Worm (Caenorhabditis elegans): ENCODE results near the gene F13D2.1.
A peak's percentile ranks its signal among the peaks of the same experiment; 100 is the strongest.

F13D2.1 gene

DNA sequence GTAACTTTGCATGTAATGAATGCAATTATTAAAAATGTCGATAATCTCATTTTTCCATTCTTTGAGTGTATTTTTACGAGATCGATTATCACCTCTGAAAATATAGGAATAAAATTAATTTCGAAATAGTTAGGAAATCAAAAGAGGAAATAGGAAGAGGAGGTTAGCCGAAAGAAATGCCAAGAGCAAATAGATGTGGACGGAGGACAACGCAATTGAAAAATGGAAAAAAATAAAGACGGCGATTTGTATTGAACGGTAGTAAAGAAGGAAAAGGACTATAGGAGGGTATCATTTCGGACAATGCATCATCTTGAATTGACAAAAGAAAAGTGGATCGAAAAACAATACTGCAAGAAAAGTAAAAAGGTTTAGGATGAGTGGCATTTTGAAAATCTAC is at the start of gene F13D2.1:
Gene F13D2.1, minus strand, starts transcription at position 101 of the 400 bp plus-strand sequence.
- TF ChIP-seq zag-1 (tag; optimal IDR thresholded peaks at IDR 0.05): no peak
- TF ChIP-seq unc-62 (GFP tag; optimal IDR thresholded peaks at IDR 0.05): no peak
- TF ChIP-seq pqm-1 (tag; optimal IDR thresholded peaks at IDR 0.05): no peak
- no peak for TF ChIP-seq nfya-1 (tag; optimal IDR thresholded peaks at IDR 0.05; ENCODE audit: insufficient read depth)
- no peak for TF ChIP-seq egl-27 (tag; optimal IDR thresholded peaks at IDR 0.05)
- no peak for TF ChIP-seq lin-15B (tag; optimal IDR thresholded peaks at IDR 0.05)
- no peak for TF ChIP-seq nhr-28 (tag; optimal IDR thresholded peaks at IDR 0.05)

DNA sequence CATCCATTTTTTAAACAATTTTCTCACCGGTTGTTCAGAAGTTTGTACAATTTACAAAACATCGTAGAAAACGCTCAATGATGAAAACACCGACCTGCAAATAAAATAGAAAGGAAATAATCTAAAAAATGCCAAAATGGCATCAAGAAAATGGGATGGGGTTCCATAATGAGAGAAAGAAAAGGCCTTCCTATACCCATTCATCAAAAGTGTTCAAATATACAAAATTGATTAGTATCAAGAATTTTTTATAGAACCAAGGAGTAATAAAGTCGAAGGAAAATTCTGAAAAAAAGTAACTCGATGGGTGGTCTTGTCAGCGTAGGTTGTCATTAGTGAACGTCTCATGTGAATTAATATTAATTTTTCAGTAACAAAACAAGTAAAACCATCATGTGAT is 37.2 kb upstream of the F13D2.1 start, which contains the start of gene C34F6.12:
Gene C34F6.12, minus strand, starts transcription at position 101 of the 400 bp plus-strand sequence.
- TF ChIP-seq jun-1 (tag; optimal IDR thresholded peaks at IDR 0.05) (no peak), unc-62 (GFP tag; optimal IDR thresholded peaks at IDR 0.05) (no peak), egl-27 (tag; optimal IDR thresholded peaks at IDR 0.05) (no peak), ZK546.5 (tag; optimal IDR thresholded peaks at IDR 0.05) (no peak), unc-39 (tag; optimal IDR thresholded peaks at IDR 0.05) (no peak), mml-1 (tag; optimal IDR thresholded peaks at IDR 0.05) (no peak), daf-12 (tag; optimal IDR thresholded peaks at IDR 0.05) (no peak), ztf-4 (tag; optimal IDR thresholded peaks at IDR 0.05) (no peak), sea-2 (GFP tag; optimal IDR thresholded peaks at IDR 0.05) (no peak), nhr-11 (tag; optimal IDR thresholded peaks at IDR 0.05) (no peak), nhr-25 (tag; optimal IDR thresholded peaks at IDR 0.05) (no peak), nhr-77 (tag; optimal IDR thresholded peaks at IDR 0.05) (no peak), snpc-4 (tag; optimal IDR thresholded peaks at IDR 0.05) (no peak), elt-3 (tag; optimal IDR thresholded peaks at IDR 0.05) (no peak), elt-1 (tag; optimal IDR thresholded peaks at IDR 0.05) (no peak), pha-4 (tag; optimal IDR thresholded peaks at IDR 0.05) (no peak), ztf-11 (tag; optimal IDR thresholded peaks at IDR 0.05) (no peak)

DNA sequence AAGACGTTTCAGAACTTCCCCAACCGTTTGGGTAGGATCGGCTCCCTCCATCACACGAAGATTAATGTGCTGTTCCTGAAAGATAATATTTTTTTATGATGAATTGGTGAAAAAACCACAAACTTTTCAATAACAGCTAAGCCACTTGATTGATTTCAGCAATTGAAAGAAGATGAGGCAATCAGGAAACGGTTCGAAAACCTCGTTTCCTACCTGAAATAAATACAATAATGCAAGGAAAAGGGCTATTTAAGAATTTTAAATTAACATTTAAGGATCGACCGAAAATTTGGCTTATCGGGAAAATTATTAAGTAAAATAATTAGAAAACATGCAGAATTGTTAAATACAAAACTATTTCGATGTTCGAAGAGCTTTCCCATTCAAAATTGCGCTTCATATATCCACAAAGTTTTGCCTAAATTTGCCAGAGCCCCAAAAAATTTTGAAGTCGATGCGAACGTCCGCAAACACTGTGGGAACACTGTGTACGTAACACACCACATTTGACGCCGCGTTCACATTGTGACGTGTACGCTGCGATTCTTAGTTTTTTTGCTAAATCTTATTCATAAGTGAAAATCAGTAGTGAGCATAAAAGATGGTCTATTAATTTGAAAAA is 33.3 kb upstream of the F13D2.1 start, which contains the start of gene C34F6.9:
Gene C34F6.9, minus strand, starts transcription at position 51 of the 622 bp plus-strand sequence.
- TF ChIP-seq pqm-1 (tag; optimal IDR thresholded peaks at IDR 0.05) (no peak), hmg-11 (tag; optimal IDR thresholded peaks at IDR 0.05) (peak; percentile 31)

DNA sequence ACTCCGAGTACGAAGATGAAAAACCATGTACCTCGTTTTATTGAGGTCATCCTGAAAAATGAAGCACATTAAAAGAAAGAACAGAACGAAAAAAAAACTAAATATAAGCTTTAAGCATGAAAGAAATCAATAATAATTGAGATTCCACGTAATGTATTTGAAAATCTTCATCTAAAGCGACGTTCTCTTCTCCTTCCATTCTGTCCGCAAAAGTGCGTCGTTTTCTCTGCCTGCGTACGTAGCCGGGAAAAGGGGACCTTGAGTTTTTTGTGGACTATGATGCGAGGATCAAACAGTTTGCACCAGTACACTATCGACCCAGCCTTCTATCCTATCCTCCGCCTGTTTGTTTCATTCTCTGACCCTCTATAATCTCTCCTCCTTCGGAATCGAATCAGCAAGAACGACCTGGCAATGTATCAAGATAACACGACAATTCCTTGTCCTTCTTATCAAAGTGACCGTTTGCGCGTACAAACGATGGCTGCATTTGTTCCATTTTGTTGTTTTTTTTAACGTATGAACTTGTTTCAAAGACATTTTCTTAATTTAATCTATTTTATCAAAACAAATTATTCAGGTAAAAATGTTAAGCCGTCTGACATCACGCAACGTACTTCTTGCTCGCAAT is 26.1 kb upstream of the F13D2.1 start, which contains the start of the genes C34F6.7 and idh-2:
Gene C34F6.7, minus strand, starts transcription at position 51 of the 631 bp plus-strand sequence.
Gene idh-2, plus strand, starts transcription at position 581 of the 631 bp plus-strand sequence.
- TF ChIP-seq nhr-23 (tag; optimal IDR thresholded peaks at IDR 0.05) (peak; percentile 73), nhr-43 (tag; optimal IDR thresholded peaks at IDR 0.05; ENCODE audit: poor library complexity, severe bottlenecking) (peak; percentile 72), nhr-77 (tag; optimal IDR thresholded peaks at IDR 0.05) (no peak), nfya-1 (tag; optimal IDR thresholded peaks at IDR 0.05; ENCODE audit: insufficient read depth) (peak; percentile 31), nhr-76 (tag; optimal IDR thresholded peaks at IDR 0.05) (no peak), nhr-25 (tag; optimal IDR thresholded peaks at IDR 0.05) (peak; percentile 33), elt-2 (tag; optimal IDR thresholded peaks at IDR 0.05) (peak; percentile 43), hmg-11 (tag; optimal IDR thresholded peaks at IDR 0.05) (peak; percentile 64), elt-3 (tag; optimal IDR thresholded peaks at IDR 0.05) (peak in 1 of 3 experiments; percentile 22)

DNA sequence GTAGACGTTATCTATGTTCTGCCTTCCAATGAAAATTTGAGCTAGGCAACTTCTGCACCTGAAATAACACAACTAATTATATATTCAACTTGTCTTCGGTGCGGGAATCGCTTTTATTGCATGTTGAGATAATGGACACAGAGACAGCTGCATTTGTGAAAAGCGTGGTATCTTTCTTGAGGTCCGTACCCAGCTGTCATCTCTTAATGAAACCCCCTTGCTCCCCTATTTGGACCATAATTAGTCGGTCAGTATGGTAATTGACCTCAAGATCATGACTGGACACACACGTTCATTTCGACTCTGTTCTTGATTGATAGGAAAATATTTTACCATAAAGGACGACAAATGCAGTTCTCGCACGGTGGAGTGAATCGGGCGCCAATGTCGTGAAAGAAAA is 21.9 kb upstream of the F13D2.1 start:
- TF ChIP-seq ama-1 (optimal IDR thresholded peaks at IDR 0.05) (no peak), lin-39 (tag; optimal IDR thresholded peaks at IDR 0.05) (no peak), elt-1 (tag; optimal IDR thresholded peaks at IDR 0.05) (no peak), nhr-23 (tag; optimal IDR thresholded peaks at IDR 0.05) (no peak), nhr-76 (tag; optimal IDR thresholded peaks at IDR 0.05) (no peak), ztf-4 (tag; optimal IDR thresholded peaks at IDR 0.05) (no peak), mml-1 (tag; optimal IDR thresholded peaks at IDR 0.05) (no peak)

DNA sequence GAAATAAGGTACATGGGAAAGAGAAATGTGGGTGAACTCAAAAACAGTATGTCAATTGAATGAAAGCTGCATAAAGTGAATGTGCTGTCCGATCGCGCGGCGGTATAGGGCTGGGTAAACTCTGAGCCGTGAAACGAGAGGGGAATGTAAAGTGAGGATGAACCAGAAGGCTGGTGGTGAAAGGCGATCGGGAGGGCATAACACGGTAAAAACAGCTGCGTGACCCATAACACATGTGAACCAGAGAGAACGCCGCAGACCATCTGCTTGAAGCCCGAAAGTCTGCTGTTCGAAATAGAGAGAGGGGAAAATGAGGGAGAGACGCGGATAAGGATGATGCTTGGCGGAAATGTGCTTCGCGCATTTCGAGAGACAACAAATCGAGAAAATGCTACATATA is 21.0 kb upstream of the F13D2.1 start:
- TF ChIP-seq nhr-67 (tag; optimal IDR thresholded peaks at IDR 0.05) (no peak), pqm-1 (tag; optimal IDR thresholded peaks at IDR 0.05) (no peak), unc-62 (GFP tag; optimal IDR thresholded peaks at IDR 0.05) (no peak), nhr-76 (tag; optimal IDR thresholded peaks at IDR 0.05) (no peak), ceh-16 (tag; optimal IDR thresholded peaks at IDR 0.05) (no peak), mml-1 (tag; optimal IDR thresholded peaks at IDR 0.05) (no peak), ztf-4 (tag; optimal IDR thresholded peaks at IDR 0.05) (no peak), ztf-11 (tag; optimal IDR thresholded peaks at IDR 0.05) (no peak), daf-12 (tag; optimal IDR thresholded peaks at IDR 0.05) (no peak), fkh-2 (tag; optimal IDR thresholded peaks at IDR 0.05) (no peak), fkh-10 (GFP tag; optimal IDR thresholded peaks at IDR 0.05) (no peak), elt-1 (tag; optimal IDR thresholded peaks at IDR 0.05) (no peak), nhr-12 (tag; optimal IDR thresholded peaks at IDR 0.05) (no peak)

Measured in whole organism, L3 larva.